Worm (Caenorhabditis elegans) whole organism, early embryonic: Measurements from ENCODE around the gene C01B10.7.

Experiments used
- B0310.2 ChIP-seq: sonication (generic microtip); optimal IDR thresholded peaks from 2 replicates; lab custom pipeline; 2016; ENCODE audit warnings: mild to moderate bottlenecking, missing genetic modification characterization, missing compliant biosample characterization
- aly-1 ChIP-seq: sonication (generic microtip); optimal IDR thresholded peaks from 2 replicates; lab custom pipeline; 2016; ENCODE audit warnings: missing genetic modification characterization, missing compliant biosample characterization
- ama-1 ChIP-seq: fragments of 150-350 bp; optimal IDR thresholded peaks from 2 replicates; lab custom pipeline; 2014
- flt-1 ChIP-seq: fragments of 200-800 bp; sonication (Bioruptor generic); IDR thresholded peaks from 2 replicates; pipeline ENCODE4 v1.3.6; 2022; ENCODE audit warnings: missing genetic modification characterization, missing compliant biosample characterization
- pes-1 ChIP-seq: fragments of 200-800 bp; sonication (Bioruptor generic); IDR thresholded peaks from 2 replicates; pipeline ENCODE4 v1.3.6; 2022; ENCODE audit warnings: missing genetic modification reagents, missing genetic modification characterization, missing compliant biosample characterization
- scrt-1 ChIP-seq: fragments of 200-800 bp; sonication (Bioruptor generic); IDR thresholded peaks from 2 replicates; pipeline ENCODE4 v1.3.6; 2022; ENCODE audit warnings: missing genetic modification characterization, missing compliant biosample characterization
- tbx-11 ChIP-seq: fragments of 200-800 bp; sonication (Bioruptor generic); IDR thresholded peaks from 2 replicates; pipeline ENCODE4 v1.3.6; 2022; ENCODE audit warnings: missing genetic modification characterization, missing compliant biosample characterization

ce11 chrIV:6605863-6606262 lies 32.5 kb upstream of the C01B10.7 start, which contains the start of gene nstp-2:
- TF ChIP-seq tbx-11 (GFP tag; lab: Robert Waterston, UW) (no peak), flt-1 (no peak), ama-1 (no peak), scrt-1 (GFP tag; lab: Robert Waterston, UW) (no peak), aly-1 (tag; lab: Kevin White, UChicago) (no peak), pes-1 (GFP tag; lab: Robert Waterston, UW) (no peak), B0310.2 (tag; lab: Kevin White, UChicago) (no peak)
